Fruit fly (Drosophila melanogaster) whole organism, embryonic: ENCODE data around the gene CG13123.

Source experiments
- Asciz ChIP-seq: fragments of 200-800 bp; sonication (Bioruptor generic); optimal IDR thresholded peaks from 2 replicates; lab custom pipeline; 2017; ENCODE audit warnings: missing biosample characterization, mild to moderate bottlenecking, missing genetic modification characterization, missing genetic modification reagents
- B-H1 ChIP-seq: fragments of 200-800 bp; sonication (Bioruptor generic); IDR thresholded peaks from 3 replicates; pipeline ENCODE4 v1.3.6; 2022; ENCODE audit warnings: missing biosample characterization, missing genetic modification characterization
- B-H2 ChIP-seq: fragments of 200-800 bp; sonication (Bioruptor generic); optimal IDR thresholded peaks from 2 replicates; lab custom pipeline; 2018; ENCODE audit warnings: missing biosample characterization, mild to moderate bottlenecking, missing genetic modification characterization
- Bdp1 ChIP-seq: fragments of 200-800 bp; sonication (Bioruptor generic); optimal IDR thresholded peaks from 3 replicates; lab custom pipeline; 2016; ENCODE audit warnings: missing biosample characterization, missing genetic modification characterization
- CG11093 ChIP-seq: fragments of 200-800 bp; sonication (Bioruptor generic); IDR thresholded peaks from 3 replicates; pipeline ENCODE4 v1.3.6; 2022; ENCODE audit warnings: missing biosample characterization, missing genetic modification characterization
- CG11723 ChIP-seq: fragments of 200-800 bp; sonication (Bioruptor generic); optimal IDR thresholded peaks from 2 replicates; lab custom pipeline; 2017; ENCODE audit warnings: missing biosample characterization, mild to moderate bottlenecking, missing genetic modification characterization
- CG12769 ChIP-seq: fragments of 200-800 bp; sonication (Bioruptor generic); optimal IDR thresholded peaks from 2 replicates; lab custom pipeline; 2019; ENCODE audit warnings: missing biosample characterization, mild to moderate bottlenecking, missing genetic modification characterization, moderate library complexity
- CG14667 ChIP-seq: fragments of 200-800 bp; sonication (Bioruptor generic); IDR thresholded peaks from 2 replicates; pipeline ENCODE4 v1.3.6; 2022; ENCODE audit warnings: missing biosample characterization, missing genetic modification characterization
- CG1647 ChIP-seq: fragments of 200-800 bp; sonication (Bioruptor generic); optimal IDR thresholded peaks from 3 replicates; lab custom pipeline; 2016; ENCODE audit warnings: missing biosample characterization, missing genetic modification characterization
- CG2199 ChIP-seq: fragments of 200-800 bp; sonication (Bioruptor generic); IDR thresholded peaks from 3 replicates; pipeline ENCODE4 v1.3.6; 2022; ENCODE audit warnings: missing biosample characterization, missing genetic modification characterization
- CG3407 ChIP-seq: fragments of 200-800 bp; sonication (Bioruptor generic); optimal IDR thresholded peaks from 2 replicates; lab custom pipeline; 2018; ENCODE audit warnings: missing biosample characterization, mild to moderate bottlenecking, missing genetic modification characterization
- CG4617 ChIP-seq: fragments of 200-800 bp; sonication (Bioruptor generic); optimal IDR thresholded peaks from 3 replicates; lab custom pipeline; 2016; ENCODE audit warnings: missing biosample characterization, missing genetic modification characterization, borderline replicate concordance
- CG6272 ChIP-seq: fragments of 200-800 bp; sonication (Bioruptor generic); IDR thresholded peaks from 2 replicates; pipeline ENCODE4 v1.3.6; 2022; ENCODE audit warnings: missing biosample characterization, missing genetic modification characterization
- CG6791 ChIP-seq: fragments of 200-800 bp; sonication (Bioruptor generic); IDR thresholded peaks from 3 replicates; pipeline ENCODE4 v1.3.6; 2022; ENCODE audit warnings: missing biosample characterization, missing genetic modification characterization; ENCODE audit not compliant: partially characterized antibody
- CG6854 ChIP-seq: fragments of 200-800 bp; sonication (Bioruptor generic); optimal IDR thresholded peaks from 3 replicates; lab custom pipeline; 2017; ENCODE audit warnings: missing biosample characterization, mild to moderate bottlenecking, missing genetic modification characterization
- CG7987 ChIP-seq: fragments of 200-800 bp; sonication (Bioruptor generic); optimal IDR thresholded peaks from 2 replicates; lab custom pipeline; 2018; ENCODE audit warnings: missing biosample characterization, mild to moderate bottlenecking, missing genetic modification characterization, moderate library complexity
- CG8765 ChIP-seq: fragments of 200-800 bp; sonication (Bioruptor generic); IDR thresholded peaks from 2 replicates; pipeline ENCODE4 v1.3.6; 2022; ENCODE audit warnings: missing biosample characterization, missing genetic modification characterization
- Dip2 ChIP-seq: fragments of 200-800 bp; sonication (Bioruptor generic); IDR thresholded peaks from 2 replicates; pipeline ENCODE4 v1.3.6; 2022; ENCODE audit warnings: missing biosample characterization, missing genetic modification characterization
- Doc3 ChIP-seq: fragments of 200-800 bp; sonication (Bioruptor generic); IDR thresholded peaks from 3 replicates; pipeline ENCODE4 v1.3.6; 2022; ENCODE audit warnings: missing biosample characterization, missing genetic modification characterization; ENCODE audit not compliant: partially characterized antibody
- H15 ChIP-seq: fragments of 200-800 bp; sonication (Bioruptor generic); IDR thresholded peaks from 3 replicates; pipeline ENCODE4 v1.3.6; 2022; ENCODE audit warnings: missing biosample characterization, missing genetic modification characterization
- HLH3B ChIP-seq: fragments of 200-800 bp; sonication (Bioruptor generic); IDR thresholded peaks from 2 replicates; pipeline ENCODE4 v1.3.6; 2022; ENCODE audit warnings: missing biosample characterization, missing genetic modification characterization
- Hmx ChIP-seq: fragments of 200-800 bp; sonication (Bioruptor generic); optimal IDR thresholded peaks from 2 replicates; lab custom pipeline; 2016; ENCODE audit warnings: missing biosample characterization, missing genetic modification characterization
- Hr78 ChIP-seq, 2 experiments: fragments of 200-800 bp in 1 of 2; fragments of >200 bp in 1 of 2; sonication (Bioruptor generic) in 1 of 2; optimal IDR thresholded peaks; 2 replicates each; lab custom pipeline; 2017 to 2019; ENCODE audit warnings: missing biosample characterization in 2 of 2, missing genetic modification characterization in 2 of 2, mild to moderate bottlenecking in 1 of 2, moderate library complexity in 1 of 2
- Kr ChIP-seq: fragments of 200-800 bp; sonication (Bioruptor generic); optimal IDR thresholded peaks from 2 replicates; lab custom pipeline; 2017; ENCODE audit warnings: missing biosample characterization, mild to moderate bottlenecking, missing genetic modification characterization
- MESR4 ChIP-seq: fragments of 200-800 bp; sonication (Bioruptor generic); optimal IDR thresholded peaks from 2 replicates; lab custom pipeline; 2018; ENCODE audit warnings: missing biosample characterization, mild to moderate bottlenecking, missing genetic modification characterization, moderate library complexity
- Mrtf ChIP-seq: fragments of 200-800 bp; sonication (Bioruptor generic); IDR thresholded peaks from 3 replicates; pipeline ENCODE4 v1.3.6; 2022; ENCODE audit warnings: missing biosample characterization, missing genetic modification characterization
- Oli ChIP-seq: fragments of 200-800 bp; sonication (Bioruptor generic); optimal IDR thresholded peaks from 2 replicates; lab custom pipeline; 2018; ENCODE audit warnings: missing biosample characterization, mild to moderate bottlenecking, missing genetic modification characterization, moderate library complexity
- PHDP ChIP-seq: fragments of 200-800 bp; sonication (Bioruptor generic); optimal IDR thresholded peaks from 3 replicates; lab custom pipeline; 2018; ENCODE audit warnings: missing biosample characterization, mild to moderate bottlenecking, missing genetic modification characterization, moderate library complexity
- Xbp1 ChIP-seq: fragments of 200-800 bp; sonication (Bioruptor generic); optimal IDR thresholded peaks from 3 replicates; lab custom pipeline; 2016; ENCODE audit warnings: missing biosample characterization, mild to moderate bottlenecking, missing genetic modification characterization
- ac ChIP-seq: fragments of 200-800 bp; sonication (Bioruptor generic); optimal IDR thresholded peaks from 3 replicates; lab custom pipeline; 2017; ENCODE audit warnings: missing biosample characterization, mild to moderate bottlenecking, missing genetic modification characterization
- bigmax ChIP-seq: fragments of 200-800 bp; sonication (Bioruptor generic); optimal IDR thresholded peaks from 2 replicates; lab custom pipeline; 2018; ENCODE audit warnings: missing biosample characterization, mild to moderate bottlenecking, missing genetic modification characterization
- dimm ChIP-seq: fragments of 200-800 bp; sonication (Bioruptor generic); IDR thresholded peaks from 2 replicates; pipeline ENCODE4 v1.3.6; 2022; ENCODE audit warnings: missing biosample characterization, missing genetic modification characterization
- ems ChIP-seq: fragments of 200-800 bp; sonication (Bioruptor generic); optimal IDR thresholded peaks from 3 replicates; lab custom pipeline; 2016; ENCODE audit warnings: missing biosample characterization, missing genetic modification characterization
- gcm2 ChIP-seq: fragments of 200-800 bp; sonication (Bioruptor generic); optimal IDR thresholded peaks from 2 replicates; lab custom pipeline; 2016; ENCODE audit warnings: missing biosample characterization, missing genetic modification characterization
- gem ChIP-seq: fragments of 200-800 bp; sonication (Bioruptor generic); optimal IDR thresholded peaks from 2 replicates; lab custom pipeline; 2019; ENCODE audit warnings: missing biosample characterization, mild to moderate bottlenecking, missing genetic modification characterization, moderate library complexity
- grn ChIP-seq: fragments of 200-800 bp; sonication (Bioruptor generic); optimal IDR thresholded peaks from 3 replicates; lab custom pipeline; 2017; ENCODE audit warnings: missing biosample characterization, missing genetic modification characterization
- gt ChIP-seq: fragments of 200-800 bp; sonication (Bioruptor generic); IDR thresholded peaks from 2 replicates; pipeline ENCODE4 v1.3.6; 2022; ENCODE audit warnings: missing biosample characterization, missing genetic modification characterization
- kni ChIP-seq: fragments of 200-800 bp; sonication (Bioruptor generic); optimal IDR thresholded peaks from 3 replicates; lab custom pipeline; 2017; ENCODE audit warnings: mild to moderate bottlenecking, missing biosample characterization, missing genetic modification reagents, missing genetic modification characterization
- lab ChIP-seq: fragments of 200-800 bp; sonication (Bioruptor generic); optimal IDR thresholded peaks from 3 replicates; lab custom pipeline; 2017; ENCODE audit warnings: missing biosample characterization, missing genetic modification characterization, mild to moderate bottlenecking, moderate library complexity, missing genetic modification reagents
- lov ChIP-seq, 2 experiments: fragments of 200-800 bp in 1 of 2; fragments of >200 bp in 1 of 2; sonication (Bioruptor generic) in 1 of 2; IDR thresholded peaks in 1 of 2; optimal IDR thresholded peaks in 1 of 2; 2 replicates in 1 of 2; 3 replicates in 1 of 2; pipeline versions ENCODE4 v1.3.6 to Lab custom; 2017 to 2022; ENCODE audit warnings: missing biosample characterization in 1 of 2, missing genetic modification characterization in 1 of 2
- otp ChIP-seq: fragments of 200-800 bp; sonication (Bioruptor generic); IDR thresholded peaks from 3 replicates; pipeline ENCODE4, ENCODE4 v1.3.6; 2022; ENCODE audit warnings: missing biosample characterization, missing genetic modification characterization
- pb ChIP-seq: fragments of 200-800 bp; sonication (Bioruptor generic); optimal IDR thresholded peaks from 3 replicates; lab custom pipeline; 2016; ENCODE audit warnings: missing biosample characterization, missing genetic modification characterization
- pnt ChIP-seq: fragments of 200-800 bp; sonication (Bioruptor generic); optimal IDR thresholded peaks from 3 replicates; lab custom pipeline; 2016; ENCODE audit warnings: missing biosample characterization, missing genetic modification characterization
- pros ChIP-seq: fragments of 200-800 bp; sonication (Bioruptor generic); optimal IDR thresholded peaks from 3 replicates; lab custom pipeline; 2019; ENCODE audit warnings: missing biosample characterization, mild to moderate bottlenecking, missing genetic modification characterization, moderate library complexity
- salm ChIP-seq: fragments of 200-800 bp; sonication (Bioruptor generic); optimal IDR thresholded peaks from 2 replicates; lab custom pipeline; 2018; ENCODE audit warnings: missing biosample characterization, mild to moderate bottlenecking, missing genetic modification characterization
- sna ChIP-seq: fragments of 200-800 bp; sonication (Bioruptor generic); IDR thresholded peaks from 2 replicates; pipeline ENCODE4 v1.3.6; 2022; ENCODE audit warnings: missing biosample characterization, missing genetic modification characterization; ENCODE audit not compliant: partially characterized antibody
- stwl ChIP-seq: fragments of 200-800 bp; sonication (Bioruptor generic); optimal IDR thresholded peaks from 3 replicates; lab custom pipeline; 2018; ENCODE audit warnings: missing biosample characterization, mild to moderate bottlenecking, missing genetic modification characterization, moderate library complexity
- tx ChIP-seq: fragments of 200-800 bp; sonication (Bioruptor generic); optimal IDR thresholded peaks from 2 replicates; lab custom pipeline; 2016; ENCODE audit warnings: missing biosample characterization, missing genetic modification characterization
- wor ChIP-seq: fragments of 200-800 bp; sonication (Bioruptor generic); IDR thresholded peaks from 2 replicates; pipeline ENCODE4 v1.3.6; 2022; ENCODE audit warnings: missing biosample characterization, missing genetic modification characterization
- z ChIP-seq: fragments of 200-800 bp; sonication (Bioruptor generic); IDR thresholded peaks from 3 replicates; pipeline ENCODE4 v1.3.6; 2022; ENCODE audit warnings: missing biosample characterization, missing genetic modification characterization

Gene CG13123

dm6 chr2L:9763212-9763869, 29.6 kb downstream of the CG13123 start, which contains the start of the genes Taf11 and und (continued):
- TF ChIP-seq MESR4, result peak; percentile 71
- TF ChIP-seq pros (GFP tag; lab: Kevin White, UChicago), result no peak
- no peak for TF ChIP-seq dimm (GFP tag; lab: Robert Waterston, UW)
- TF ChIP-seq Xbp1 (GFP tag; lab: Kevin White, UChicago), result peak; percentile 39
- no peak for TF ChIP-seq CG8765
- TF ChIP-seq bigmax, result no peak
- no peak for TF ChIP-seq gcm2
- no peak for TF ChIP-seq CG6272 (GFP tag; lab: Robert Waterston, UW)
- TF ChIP-seq CG1647 (GFP tag; lab: Kevin White, UChicago), result no peak
- TF ChIP-seq Mrtf (GFP tag; lab: Robert Waterston, UW), result no peak
- TF ChIP-seq Asciz (GFP tag; lab: Kevin White, UChicago), result no peak
- TF ChIP-seq B-H1 (GFP tag; lab: Robert Waterston, UW), result no peak
- no peak for TF ChIP-seq CG2199 (GFP tag; lab: Robert Waterston, UW)
- no peak for TF ChIP-seq Kr (GFP tag; lab: Kevin White, UChicago)
- TF ChIP-seq Dip2 (GFP tag; lab: Robert Waterston, UW), result no peak
- TF ChIP-seq CG3407 (GFP tag; lab: Kevin White, UChicago), result no peak
- no peak for TF ChIP-seq pb (GFP tag; lab: Kevin White, UChicago)
- TF ChIP-seq Doc3, result peak; percentile 61; the same call in 2 of the 3 replicates
- TF ChIP-seq wor (GFP tag; lab: Robert Waterston, UW), result no peak
- TF ChIP-seq pnt, result no peak
- no peak for TF ChIP-seq B-H2 (GFP tag; lab: Kevin White, UChicago)
- no peak for TF ChIP-seq CG12769 (tag; lab: Kevin White, UChicago)
- TF ChIP-seq salm (tag; lab: Kevin White, UChicago), result no peak
- no peak for TF ChIP-seq otp
- no peak for TF ChIP-seq grn
- TF ChIP-seq Bdp1 (GFP tag; lab: Kevin White, UChicago), result no peak
- TF ChIP-seq ems (GFP tag; lab: Kevin White, UChicago), result no peak
- no peak for TF ChIP-seq Hr78 (GFP tag; optimal IDR thresholded peaks at IDR 0.05; lab: Kevin White, UChicago)
- no peak for TF ChIP-seq z (GFP tag; lab: Robert Waterston, UW)
- no peak for TF ChIP-seq gt (GFP tag; lab: Robert Waterston, UW)
- TF ChIP-seq tx (GFP tag; lab: Kevin White, UChicago), result no peak
- no peak for TF ChIP-seq Hmx (GFP tag; lab: Kevin White, UChicago)
- no peak for TF ChIP-seq CG6791 (GFP tag; lab: Robert Waterston, UW)
- TF ChIP-seq ac (GFP tag; lab: Kevin White, UChicago), result no peak
- TF ChIP-seq kni (GFP tag; lab: Kevin White, UChicago), result no peak
- TF ChIP-seq CG6854, result no peak
- TF ChIP-seq CG11723 (GFP tag; lab: Kevin White, UChicago), result no peak
- TF ChIP-seq CG4617 (GFP tag; lab: Kevin White, UChicago), result peak; percentile 46
- no peak for TF ChIP-seq CG11093 (GFP tag; lab: Robert Waterston, UW)
- no peak for TF ChIP-seq H15 (GFP tag; lab: Robert Waterston, UW)
- TF ChIP-seq PHDP (tag; lab: Kevin White, UChicago), result no peak
- no peak for TF ChIP-seq CG7987 (GFP tag; lab: Kevin White, UChicago)
- no peak for TF ChIP-seq HLH3B
- TF ChIP-seq lab (GFP tag; lab: Kevin White, UChicago), result peak; percentile 59
- TF ChIP-seq sna, result peak; percentile 71; the same call in 1 of the 2 replicates
- TF ChIP-seq CG14667 (GFP tag; lab: Robert Waterston, UW), result no peak
- peak; percentile 52 for TF ChIP-seq stwl (tag; lab: Kevin White, UChicago)
- TF ChIP-seq lov (optimal IDR thresholded peaks at IDR 0.05; lab: Kevin White, UChicago), result no peak
- no peak for TF ChIP-seq lov (GFP tag; IDR thresholded peaks at IDR 0.05; lab: Robert Waterston, UW)
- no peak for TF ChIP-seq gem (tag; lab: Kevin White, UChicago)
- no peak for TF ChIP-seq Oli
